Fruit fly (Drosophila melanogaster) whole organism: Measurements from ENCODE around the gene Gyc89Db.

Source experiments
- CG8478 ChIP-seq: fragments of >200 bp; optimal IDR thresholded peaks from 2 replicates; lab custom pipeline; 2018; ENCODE audit warnings: inconsistent platforms
- EcR ChIP-seq, 2 experiments: fragments of >200 bp; optimal IDR thresholded peaks; 2 replicates each; lab custom pipeline; 2017; ENCODE audit warnings: missing biosample characterization in 2 of 2, missing genetic modification characterization in 2 of 2, missing genetic modification reagents in 2 of 2
- psq ChIP-seq: fragments of >200 bp; optimal IDR thresholded peaks from 2 replicates; lab custom pipeline; 2017

- TF ChIP-seq EcR (GFP tag; optimal IDR thresholded peaks at IDR 0.05; lab: Kevin White, UChicago) = no peak
- TF ChIP-seq CG8478 = no peak
- no peak for TF ChIP-seq psq (lab: Kevin White, UChicago)
These were observed 438 bp upstream of the Gyc89Db start for dm6 chr3R:16476472-16476871.
